Worm (Caenorhabditis elegans) whole organism, late embryonic: ENCODE results near the gene C44C10.7.
A peak's percentile ranks its signal among the peaks of the same experiment; 100 is the strongest.

Experiments used
- C08G9.2 ChIP-seq: sonication (generic microtip); optimal IDR thresholded peaks from 2 replicates; lab custom pipeline; 2016; ENCODE audit warnings: mild to moderate bottlenecking, missing genetic modification characterization, moderate library complexity, missing compliant biosample characterization
- K09A11.1 ChIP-seq: sonication (generic microtip); optimal IDR thresholded peaks from 2 replicates; lab custom pipeline; 2017; ENCODE audit warnings: antibody characterized with exemption, mild to moderate bottlenecking, missing genetic modification characterization, missing compliant biosample characterization; ENCODE audit not compliant: insufficient read depth
- ama-1 ChIP-seq: fragments of 150-350 bp; optimal IDR thresholded peaks from 2 replicates; lab custom pipeline; 2014
- ceh-18 ChIP-seq: sonication (generic microtip); optimal IDR thresholded peaks from 2 replicates; lab custom pipeline; 2016; ENCODE audit warnings: missing genetic modification characterization, missing compliant biosample characterization
- ceh-19 ChIP-seq: fragments of 200-800 bp; sonication (Bioruptor generic); optimal IDR thresholded peaks from 2 replicates; lab custom pipeline; 2018; ENCODE audit warnings: mild to moderate bottlenecking, missing genetic modification characterization, missing compliant biosample characterization
- ceh-22 ChIP-seq: sonication (generic microtip); optimal IDR thresholded peaks from 2 replicates; lab custom pipeline; 2017; ENCODE audit warnings: missing biosample characterization, missing genetic modification characterization
- ceh-31 ChIP-seq: sonication (generic microtip); optimal IDR thresholded peaks from 2 replicates; lab custom pipeline; 2016; ENCODE audit warnings: missing genetic modification characterization, missing compliant biosample characterization
- ceh-34 ChIP-seq: sonication (generic microtip); optimal IDR thresholded peaks from 2 replicates; lab custom pipeline; 2016; ENCODE audit warnings: mild to moderate bottlenecking, missing genetic modification characterization, missing compliant biosample characterization
- ceh-45 ChIP-seq: fragments of 200-800 bp; sonication (Bioruptor generic); IDR thresholded peaks from 2 replicates; pipeline ENCODE4 v1.3.6; 2022; ENCODE audit warnings: missing genetic modification reagents, missing genetic modification characterization, missing compliant biosample characterization
- ceh-6 ChIP-seq: fragments of 200-800 bp; sonication (Bioruptor generic); optimal IDR thresholded peaks from 2 replicates; lab custom pipeline; 2018; ENCODE audit warnings: mild to moderate bottlenecking, missing genetic modification characterization, missing compliant biosample characterization
- dmd-4 ChIP-seq: sonication (generic microtip); optimal IDR thresholded peaks from 2 replicates; lab custom pipeline; 2016; ENCODE audit warnings: borderline replicate concordance, missing genetic modification characterization, missing compliant biosample characterization
- elt-4 ChIP-seq: sonication (generic microtip); optimal IDR thresholded peaks from 2 replicates; lab custom pipeline; 2016; ENCODE audit warnings: missing genetic modification characterization, missing compliant biosample characterization
- eyg-1 ChIP-seq: sonication (generic microtip); optimal IDR thresholded peaks from 2 replicates; lab custom pipeline; 2016; ENCODE audit warnings: missing genotype, missing genetic modification characterization, missing compliant biosample characterization
- fkh-6 ChIP-seq: sonication (generic microtip); optimal IDR thresholded peaks from 2 replicates; lab custom pipeline; 2016; ENCODE audit warnings: missing genetic modification characterization, missing compliant biosample characterization
- hlh-6 ChIP-seq: sonication (generic microtip); optimal IDR thresholded peaks from 2 replicates; lab custom pipeline; 2016; ENCODE audit warnings: missing genotype, missing genetic modification characterization, missing compliant biosample characterization
- hlh-8 ChIP-seq: sonication (generic microtip); optimal IDR thresholded peaks from 2 replicates; lab custom pipeline; 2016; ENCODE audit warnings: missing genotype, missing genetic modification characterization, missing compliant biosample characterization
- lim-6 ChIP-seq: sonication (generic microtip); optimal IDR thresholded peaks from 2 replicates; lab custom pipeline; 2016; ENCODE audit warnings: missing genetic modification characterization, missing compliant biosample characterization
- nhr-11 ChIP-seq: fragments of 150-350 bp; optimal IDR thresholded peaks from 2 replicates; lab custom pipeline; 2014; ENCODE audit warnings: missing biosample characterization, missing genetic modification characterization
- nhr-232 ChIP-seq: sonication (generic microtip); optimal IDR thresholded peaks from 2 replicates; lab custom pipeline; 2016; ENCODE audit warnings: missing genetic modification characterization, missing compliant biosample characterization
- npax-4 ChIP-seq: sonication (generic microtip); optimal IDR thresholded peaks from 2 replicates; lab custom pipeline; 2016; ENCODE audit warnings: missing genetic modification characterization, missing compliant biosample characterization
- pag-3 ChIP-seq: sonication (generic microtip); optimal IDR thresholded peaks from 2 replicates; lab custom pipeline; 2016; ENCODE audit warnings: missing compliant biosample characterization, missing genetic modification characterization, borderline replicate concordance
- pha-2 ChIP-seq: sonication (generic microtip); optimal IDR thresholded peaks from 2 replicates; lab custom pipeline; 2017; ENCODE audit warnings: mild to moderate bottlenecking, missing genetic modification characterization, missing compliant biosample characterization
- pqm-1 ChIP-seq: sonication (generic microtip); optimal IDR thresholded peaks from 2 replicates; lab custom pipeline; 2016; ENCODE audit warnings: missing genetic modification characterization, missing compliant biosample characterization
- ref-2 ChIP-seq: sonication (generic microtip); optimal IDR thresholded peaks from 2 replicates; lab custom pipeline; 2016; ENCODE audit warnings: missing genetic modification characterization, missing compliant biosample characterization
- sdc-2 ChIP-seq: sonication (generic microtip); optimal IDR thresholded peaks from 2 replicates; lab custom pipeline; 2016; ENCODE audit warnings: missing genotype, missing genetic modification characterization, missing compliant biosample characterization
- sox-2 ChIP-seq: fragments of 200-800 bp; sonication (Bioruptor generic); IDR thresholded peaks from 2 replicates; pipeline ENCODE4 v1.3.6; 2022; ENCODE audit warnings: missing genetic modification reagents, missing genetic modification characterization, missing compliant biosample characterization
- sox-4 ChIP-seq: sonication (generic microtip); optimal IDR thresholded peaks from 2 replicates; lab custom pipeline; 2017; ENCODE audit warnings: mild to moderate bottlenecking, missing genetic modification characterization, inconsistent platforms, missing compliant biosample characterization
- syd-9 ChIP-seq: sonication (generic microtip); optimal IDR thresholded peaks from 2 replicates; lab custom pipeline; 2016; ENCODE audit warnings: mild to moderate bottlenecking, missing genetic modification characterization, moderate library complexity, missing compliant biosample characterization
- tbx-2 ChIP-seq: sonication (generic microtip); optimal IDR thresholded peaks from 2 replicates; lab custom pipeline; 2016; ENCODE audit warnings: missing genetic modification characterization, missing compliant biosample characterization
- tbx-7 ChIP-seq: sonication (generic microtip); optimal IDR thresholded peaks from 2 replicates; lab custom pipeline; 2016; ENCODE audit warnings: missing genotype, missing genetic modification characterization, missing compliant biosample characterization
- unc-3 ChIP-seq, 2 experiments: fragments of 200-800 bp in 1 of 2; sonication (Bioruptor generic) in 1 of 2; sonication (generic microtip) in 1 of 2; conservative IDR thresholded peaks in 1 of 2; optimal IDR thresholded peaks in 1 of 2; 2 replicates each; pipeline versions ENCODE4 v1.3.6 to Lab custom; 2016 to 2022; ENCODE audit warnings: missing compliant biosample characterization in 2 of 2, missing genetic modification characterization in 2 of 2, missing genetic modification reagents in 1 of 2
- unc-42 ChIP-seq: sonication (generic microtip); optimal IDR thresholded peaks from 2 replicates; lab custom pipeline; 2016; ENCODE audit warnings: missing genotype, missing genetic modification characterization, missing compliant biosample characterization
- unc-86 ChIP-seq: sonication (generic microtip); optimal IDR thresholded peaks from 2 replicates; lab custom pipeline; 2016; ENCODE audit warnings: missing genetic modification characterization, missing compliant biosample characterization

The C44C10.7 gene

DNA sequence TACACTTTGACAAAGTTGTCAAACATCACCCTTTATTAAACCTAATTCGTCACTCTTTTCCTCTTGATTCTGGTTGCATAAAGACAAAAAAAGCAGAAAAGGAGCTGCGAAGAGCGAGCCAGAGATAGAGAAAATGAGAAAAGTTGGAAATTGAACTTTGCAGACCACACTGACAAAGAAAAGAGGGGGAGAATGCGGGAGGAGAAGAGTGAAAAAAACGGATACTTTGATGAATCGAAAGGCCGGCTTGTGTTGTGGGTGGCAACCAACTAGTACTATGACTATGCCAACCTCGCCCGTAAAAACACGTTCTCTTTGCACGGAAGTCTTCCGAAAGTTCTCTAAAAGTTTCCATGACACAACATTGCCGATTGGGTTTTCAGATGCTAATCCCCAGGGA lies 37.6 kb upstream of the C44C10.7 start:
- TF ChIP-seq ceh-18, result no peak
- no peak for TF ChIP-seq sox-2 (GFP tag; lab: Robert Waterston, UW)
- TF ChIP-seq npax-4 (tag; lab: Kevin White, UChicago), result no peak
- no peak for TF ChIP-seq tbx-7 (tag; lab: Kevin White, UChicago)
- TF ChIP-seq sdc-2, result no peak
- TF ChIP-seq ceh-6 (GFP tag; lab: Kevin White, UChicago), result no peak
- TF ChIP-seq tbx-2 (tag; lab: Kevin White, UChicago), result no peak
- no peak for TF ChIP-seq ceh-34
- TF ChIP-seq unc-86 (tag; lab: Kevin White, UChicago), result no peak
- no peak for TF ChIP-seq hlh-6 (tag; lab: Kevin White, UChicago)
- TF ChIP-seq elt-4 (tag; lab: Kevin White, UChicago), result no peak

DNA sequence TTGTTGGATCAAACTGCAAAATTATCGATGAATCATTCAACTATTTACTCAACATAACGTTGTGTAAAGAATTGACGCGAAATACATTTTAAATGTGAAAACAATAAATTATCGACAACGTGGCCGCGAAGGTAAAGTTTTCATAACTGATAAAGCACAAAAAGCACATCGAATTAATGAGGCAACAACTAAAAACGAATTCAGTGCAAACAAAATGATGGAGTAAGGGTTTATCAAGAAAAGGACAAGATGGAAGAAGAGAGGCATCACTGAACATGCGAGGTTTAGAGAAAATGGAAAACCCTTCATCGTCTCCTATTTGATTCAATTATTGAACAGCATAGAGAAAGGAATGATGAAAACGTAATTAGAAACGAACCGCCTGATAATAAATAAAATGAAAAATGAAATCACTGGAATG lies 35.7 kb upstream of the C44C10.7 start, which contains the start of gene D1053.4:
Gene D1053.4, minus strand, starts transcription at position 20 of the 421 bp plus-strand sequence.
- TF ChIP-seq ceh-31 (tag; lab: Kevin White, UChicago), result peak; percentile 24
- no peak for TF ChIP-seq lim-6
- peak; percentile 91 for TF ChIP-seq unc-42 (tag; lab: Kevin White, UChicago)
- no peak for TF ChIP-seq hlh-8 (tag; lab: Kevin White, UChicago)
- no peak for TF ChIP-seq unc-3 (GFP tag; conservative IDR thresholded peaks at IDR 0.05; lab: Robert Waterston, UW)
- TF ChIP-seq unc-3 (tag; optimal IDR thresholded peaks at IDR 0.05; lab: Kevin White, UChicago), result no peak

ce11 chrX:11720058-11720457 lies 32.0 kb upstream of the C44C10.7 start:
- no peak for TF ChIP-seq syd-9 (tag; lab: Kevin White, UChicago)
- TF ChIP-seq hlh-8 (tag; lab: Kevin White, UChicago), result no peak
- TF ChIP-seq C08G9.2 (tag; lab: Kevin White, UChicago), result no peak
- no peak for TF ChIP-seq pqm-1 (tag; lab: Kevin White, UChicago)
- no peak for TF ChIP-seq ceh-22 (tag; lab: Kevin White, UChicago)
- no peak for TF ChIP-seq eyg-1 (tag; lab: Kevin White, UChicago)
- no peak for TF ChIP-seq ceh-31 (tag; lab: Kevin White, UChicago)
- TF ChIP-seq, all 69 proteins: peak for 0

- no peak for TF ChIP-seq dmd-4 (tag; lab: Kevin White, UChicago)
- peak; percentile 14 for TF ChIP-seq ceh-18
- no peak for TF ChIP-seq nhr-11 (tag; lab: Kevin White, UChicago)
- no peak for TF ChIP-seq K09A11.1 (tag; lab: Kevin White, UChicago)
- no peak for TF ChIP-seq sox-4
- no peak for TF ChIP-seq ceh-19 (GFP tag; lab: Kevin White, UChicago)
- no peak for TF ChIP-seq fkh-6 (tag; lab: Kevin White, UChicago)
- no peak for TF ChIP-seq syd-9 (tag; lab: Kevin White, UChicago)
- TF ChIP-seq pha-2 (tag; lab: Kevin White, UChicago), result no peak
Measured at ce11 chrX:11718751-11719150, 30.7 kb upstream of the C44C10.7 start.

- TF ChIP-seq sdc-2 (no peak), pag-3 (tag; lab: Kevin White, UChicago) (no peak), nhr-232 (tag; lab: Kevin White, UChicago) (no peak), tbx-2 (tag; lab: Kevin White, UChicago) (no peak), ceh-45 (no peak), nhr-11 (tag; lab: Kevin White, UChicago) (no peak), ref-2 (tag; lab: Kevin White, UChicago) (no peak), ceh-18 (no peak), ama-1 (lab: Kevin White, UChicago) (no peak)
Measured at ce11 chrX:11716463-11716960, 28.4 kb upstream of the C44C10.7 start, which contains the start of gene C44C10.9. C44C10.9 (minus strand) TSS chrX:11716513.
